Worm (Caenorhabditis elegans): Measurements from ENCODE around the gene F09E5.16.

Gene F09E5.16

ce11 chrII:5340672-5341568 is 24.6 kb downstream of the F09E5.16 start:
- TF ChIP-seq mes-4 (tag; optimal IDR thresholded peaks at IDR 0.05) (no peak), nhr-80 (tag; optimal IDR thresholded peaks at IDR 0.05) (no peak), nfyb-1 (GFP tag; IDR thresholded peaks at IDR 0.05) (0 out of 2 replicates have a peak, but pooled peaks have one; percentile 69), ZK185.1 (tag; optimal IDR thresholded peaks at IDR 0.05; ENCODE audit: poor library complexity, severe bottlenecking) (peak; percentile 8), K11D2.4 (GFP tag; IDR thresholded peaks at IDR 0.05) (peak; percentile 37; the same call in 1 of the 2 replicates), nfya-2 (GFP tag; IDR thresholded peaks at IDR 0.05) (no peak), ztf-3 (GFP tag; optimal IDR thresholded peaks at IDR 0.05) (no peak), chd-7 (tag; optimal IDR thresholded peaks at IDR 0.05) (peak; percentile 37), cebp-1 (GFP tag; IDR thresholded peaks at IDR 0.05) (no peak; the same call in 1 of the 2 replicates), cebp-1 (tag; optimal IDR thresholded peaks at IDR 0.05) (peak; percentile 61), sea-2 (GFP tag; IDR thresholded peaks at IDR 0.05) (no peak), K12H6.12 (tag; optimal IDR thresholded peaks at IDR 0.05) (peak; percentile 5), ceh-58 (GFP tag; IDR thresholded peaks at IDR 0.05) (no peak), Y79H2A.3 (GFP tag; conservative IDR thresholded peaks at IDR 0.05) (no peak), T07F8.4 (tag; optimal IDR thresholded peaks at IDR 0.05) (no peak), die-1 (tag; optimal IDR thresholded peaks at IDR 0.05) (peak; percentile 6), ekl-4 (GFP tag; IDR thresholded peaks at IDR 0.05) (no peak), ztf-26 (tag; optimal IDR thresholded peaks at IDR 0.05) (no peak), snpc-1.1 (tag; optimal IDR thresholded peaks at IDR 0.05; ENCODE audit: insufficient read depth) (no peak), T26A5.8 (tag; optimal IDR thresholded peaks at IDR 0.05) (no peak), hlh-12 (tag; optimal IDR thresholded peaks at IDR 0.05) (no peak), madf-6 (GFP tag; IDR thresholded peaks at IDR 0.05) (peak; percentile 17; the same call in 1 of the 2 replicates), ceh-40 (GFP tag; IDR thresholded peaks at IDR 0.05) (peak; percentile 64; the same call in 1 of the 2 replicates), madf-3 (GFP tag; IDR thresholded peaks at IDR 0.05) (peak; percentile 71; the same call in 1 of the 2 replicates), lag-1 (GFP tag; IDR thresholded peaks at IDR 0.05) (no peak), repo-1 (tag; optimal IDR thresholded peaks at IDR 0.05) (peak; percentile 28), ceh-91 (GFP tag; IDR thresholded peaks at IDR 0.05) (no peak), aptf-3 (GFP tag; IDR thresholded peaks at IDR 0.05) (no peak), nhr-27 (tag; optimal IDR thresholded peaks at IDR 0.05) (no peak), dox-1 (GFP tag; IDR thresholded peaks at IDR 0.05) (peak; percentile 58), ama-1 (optimal IDR thresholded peaks at IDR 0.05) (no peak), ama-1 (GFP tag; optimal IDR thresholded peaks at IDR 0.05) (peak in 1 of 2 experiments; percentile 19), B0035.1 (tag; optimal IDR thresholded peaks at IDR 0.05) (no peak), B0336.3 (GFP tag; IDR thresholded peaks at IDR 0.05) (no peak)

- TF ChIP-seq pbrm-1 (GFP tag; IDR thresholded peaks at IDR 0.05) (no peak), F37B4.10 (GFP tag; IDR thresholded peaks at IDR 0.05) (no peak), rcor-1 (GFP tag; IDR thresholded peaks at IDR 0.05) (no peak), atf-7 (tag; optimal IDR thresholded peaks at IDR 0.05) (no peak), ceh-100 (GFP tag; IDR thresholded peaks at IDR 0.05) (no peak), nhr-90 (tag; optimal IDR thresholded peaks at IDR 0.05) (no peak), bed-1 (GFP tag; IDR thresholded peaks at IDR 0.05) (no peak), F57C9.4 (tag; optimal IDR thresholded peaks at IDR 0.05) (no peak), lir-1 (GFP tag; conservative IDR thresholded peaks at IDR 0.05) (no peak), ceh-27 (GFP tag; optimal IDR thresholded peaks at IDR 0.05) (no peak), sea-2 (GFP tag; IDR thresholded peaks at IDR 0.05) (no peak), unc-62 (GFP tag; optimal IDR thresholded peaks at IDR 0.05) (no peak), die-1 (tag; optimal IDR thresholded peaks at IDR 0.05) (no peak), lin-54 (GFP tag; optimal IDR thresholded peaks at IDR 0.05) (no peak), hrde-1 (tag; optimal IDR thresholded peaks at IDR 0.05; ENCODE audit: borderline replicate concordance) (no peak), let-526 (GFP tag; IDR thresholded peaks at IDR 0.05) (no peak)
These were observed 26.0 kb downstream of the F09E5.16 start for ce11 chrII:5339547-5339946.
